Worm (Caenorhabditis elegans): ENCODE data around the gene C09G12.17.

The C09G12.17 gene

DNA sequence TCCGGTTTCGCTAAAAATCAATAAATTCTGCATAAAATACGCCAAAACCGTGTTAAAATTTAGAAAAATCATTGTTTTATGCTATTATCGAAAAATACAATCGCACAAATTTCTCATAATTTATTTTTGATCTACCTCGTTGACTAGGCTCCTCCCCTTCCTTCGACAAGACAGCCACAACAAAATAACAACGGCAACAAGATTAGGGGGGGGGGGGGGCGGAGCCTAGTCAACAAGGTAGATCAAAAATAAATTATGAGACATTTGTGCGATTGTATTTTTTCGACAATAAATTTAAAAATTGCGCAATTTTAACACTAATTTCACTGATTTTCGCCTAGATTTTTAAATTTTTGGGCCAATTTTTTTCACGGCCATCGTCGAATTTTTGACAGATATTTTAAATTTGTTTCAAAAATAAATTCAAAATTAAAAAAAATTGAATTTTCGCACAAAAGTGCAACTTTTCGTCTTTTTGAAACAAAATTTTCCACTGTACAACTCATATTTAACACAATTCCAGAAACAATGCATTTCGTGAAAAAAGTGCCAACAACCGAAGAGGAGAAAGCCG, 30.7 kb upstream of the C09G12.17 start, which contains the start of gene M57.2:
Gene M57.2 (plus strand): TSS at position 524 of the 574 bp plus-strand sequence.
- TF ChIP-seq efl-1 (GFP tag; optimal IDR thresholded peaks at IDR 0.05) (peak; percentile 27), F55B11.4 (tag; optimal IDR thresholded peaks at IDR 0.05; ENCODE audit: borderline replicate concordance, insufficient read depth) (no peak), xnd-1 (tag; optimal IDR thresholded peaks at IDR 0.05) (peak; percentile 13), ztf-22 (GFP tag; optimal IDR thresholded peaks at IDR 0.05) (no peak), B0261.1 (tag; optimal IDR thresholded peaks at IDR 0.05) (no peak), rec-8 (tag; optimal IDR thresholded peaks at IDR 0.05) (no peak), ceh-40 (GFP tag; IDR thresholded peaks at IDR 0.05) (no peak), Y67H2A.10 (GFP tag; conservative IDR thresholded peaks at IDR 0.05) (no peak), lsy-27 (tag; optimal IDR thresholded peaks at IDR 0.05; ENCODE audit: borderline replicate concordance, insufficient read depth) (no peak), nfya-2 (GFP tag; IDR thresholded peaks at IDR 0.05) (no peak), lag-1 (GFP tag; IDR thresholded peaks at IDR 0.05) (no peak), Y95B8A.8 (GFP tag; IDR thresholded peaks at IDR 0.05) (no peak), madf-6 (GFP tag; IDR thresholded peaks at IDR 0.05) (peak; percentile 75), him-1 (tag; optimal IDR thresholded peaks at IDR 0.05) (no peak), F10E7.11 (tag; optimal IDR thresholded peaks at IDR 0.05) (no peak), sdz-38 (tag; optimal IDR thresholded peaks at IDR 0.05) (no peak), mxl-1 (tag; optimal IDR thresholded peaks at IDR 0.05) (no peak), madf-8 (GFP tag; conservative IDR thresholded peaks at IDR 0.05) (peak; percentile 51; the same call in 1 of the 2 replicates), B0035.1 (tag; optimal IDR thresholded peaks at IDR 0.05) (no peak), hrde-1 (tag; optimal IDR thresholded peaks at IDR 0.05; ENCODE audit: borderline replicate concordance) (no peak), nhr-80 (tag; optimal IDR thresholded peaks at IDR 0.05) (no peak), madf-10 (tag; optimal IDR thresholded peaks at IDR 0.05) (no peak), lsl-1 (GFP tag; optimal IDR thresholded peaks at IDR 0.05) (no peak), nhr-27 (tag; optimal IDR thresholded peaks at IDR 0.05) (no peak), hlh-12 (tag; optimal IDR thresholded peaks at IDR 0.05) (no peak), ceh-27 (GFP tag; optimal IDR thresholded peaks at IDR 0.05) (no peak), B0336.3 (GFP tag; IDR thresholded peaks at IDR 0.05) (no peak), dpff-1 (tag; optimal IDR thresholded peaks at IDR 0.05) (no peak), hsf-1 (GFP tag; IDR thresholded peaks at IDR 0.05) (no peak), fkh-3 (tag; optimal IDR thresholded peaks at IDR 0.05) (no peak), atf-7 (tag; optimal IDR thresholded peaks at IDR 0.05) (no peak), dpl-1 (GFP tag; optimal IDR thresholded peaks at IDR 0.05) (no peak), athp-1 (tag; optimal IDR thresholded peaks at IDR 0.05) (no peak), egrh-3 (GFP tag; IDR thresholded peaks at IDR 0.05) (peak; percentile 66), akir-1 (GFP tag; optimal IDR thresholded peaks at IDR 0.05) (no peak), nhr-120 (GFP tag; IDR thresholded peaks at IDR 0.05) (no peak), hlh-26 (GFP tag; conservative IDR thresholded peaks at IDR 0.05) (no peak)

DNA sequence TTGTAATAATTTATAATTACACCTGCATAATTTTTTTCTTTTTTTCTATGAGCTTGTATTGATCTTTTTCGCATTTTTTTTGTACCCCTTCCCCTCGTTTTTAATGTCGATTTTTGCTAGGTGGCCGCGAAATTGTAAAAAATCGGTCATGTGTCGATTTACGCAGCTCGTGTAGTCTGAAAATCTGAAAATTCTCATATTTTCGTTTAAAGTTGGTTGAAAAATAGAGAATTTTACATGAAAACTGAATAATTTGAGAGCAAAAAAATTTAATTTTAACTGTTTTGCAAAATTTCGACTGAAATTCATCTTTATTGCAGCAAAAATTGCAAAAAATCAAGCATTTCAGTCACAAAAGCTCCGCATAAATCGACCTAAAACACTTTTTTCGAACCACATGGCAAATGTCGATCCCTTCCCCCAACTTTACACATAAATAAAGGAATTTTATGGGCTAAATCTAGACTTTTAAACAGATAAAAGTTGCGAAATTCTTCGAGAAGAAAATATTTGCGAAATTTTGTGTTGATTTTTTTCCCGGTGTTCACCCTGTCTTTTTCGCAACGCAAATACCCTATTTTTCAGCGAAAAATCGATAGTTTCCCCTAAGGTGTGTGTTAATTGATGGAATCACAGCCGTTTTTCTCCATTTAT, 30.0 kb upstream of the C09G12.17 start:
- TF ChIP-seq nhr-179 (tag; optimal IDR thresholded peaks at IDR 0.05) (no peak), B0336.3 (GFP tag; IDR thresholded peaks at IDR 0.05) (peak; percentile 17; the same call in 1 of the 2 replicates), rpc-1 (optimal IDR thresholded peaks at IDR 0.05) (no peak), rpc-1 (tag; optimal IDR thresholded peaks at IDR 0.05) (no peak), somi-1 (GFP tag; optimal IDR thresholded peaks at IDR 0.05) (no peak), snpc-1.1 (tag; optimal IDR thresholded peaks at IDR 0.05; ENCODE audit: insufficient read depth) (no peak), cebp-1 (GFP tag; IDR thresholded peaks at IDR 0.05) (0 out of 2 replicates have a peak, but pooled peaks have one; percentile 35), cebp-1 (tag; optimal IDR thresholded peaks at IDR 0.05) (peak; percentile 88), lin-35 (GFP tag; optimal IDR thresholded peaks at IDR 0.05) (peak in 1 of 3 experiments; percentile 30), atf-7 (tag; optimal IDR thresholded peaks at IDR 0.05) (no peak), rec-8 (tag; optimal IDR thresholded peaks at IDR 0.05) (no peak)

Measured in whole organism, young adult.